Worm (Caenorhabditis elegans): ENCODE data around the gene C55A6.12.

The C55A6.12 gene

ce11 chrV:11454917-11455316 lies 48.0 kb downstream of the C55A6.12 start:
- no peak for TF ChIP-seq attf-6 (GFP tag; IDR thresholded peaks at IDR 0.05)

Measured in whole organism, young adult.